Fruit fly (Drosophila melanogaster): ENCODE data around the gene Cdc6.

The Cdc6 gene

dm6 chr3L:8633614-8634325 lies at the start of gene Cdc6:
Gene Cdc6 (minus strand): TSS chr3L:8634069.
- TF ChIP-seq CG9948 (tag; optimal IDR thresholded peaks at IDR 0.05) (no peak), Pif1A (GFP tag; optimal IDR thresholded peaks at IDR 0.05) (no peak), EcR (GFP tag; optimal IDR thresholded peaks at IDR 0.05) (no peak), CG15710 (tag; optimal IDR thresholded peaks at IDR 0.05) (no peak)

- TF ChIP-seq D1 (tag; optimal IDR thresholded peaks at IDR 0.05) (no peak), CG32121 (GFP tag; IDR thresholded peaks at IDR 0.05) (peak; percentile 26; the same call in 1 of the 2 replicates), rn (GFP tag; IDR thresholded peaks at IDR 0.05) (no peak), CG10348 (GFP tag; IDR thresholded peaks at IDR 0.05) (no peak), Pif1B (GFP tag; optimal IDR thresholded peaks at IDR 0.05) (no peak), Ets98B (GFP tag; IDR thresholded peaks at IDR 0.05) (no peak; the same call in 1 of the 2 replicates), CG13204 (GFP tag; optimal IDR thresholded peaks at IDR 0.05) (no peak), CG15710 (tag; optimal IDR thresholded peaks at IDR 0.05) (no peak), CG14655 (GFP tag; optimal IDR thresholded peaks at IDR 0.05) (peak; percentile 8), CG34367 (tag; optimal IDR thresholded peaks at IDR 0.05) (no peak), CG17806 (tag; optimal IDR thresholded peaks at IDR 0.05) (peak; percentile 41), CG8159 (tag; optimal IDR thresholded peaks at IDR 0.05) (peak; percentile 25), fd96Ca (GFP tag; IDR thresholded peaks at IDR 0.05) (no peak), gl (tag; optimal IDR thresholded peaks at IDR 0.05) (no peak), CG8301 (tag; optimal IDR thresholded peaks at IDR 0.05) (no peak), Snoo (tag; optimal IDR thresholded peaks at IDR 0.05) (no peak), CG9948 (tag; optimal IDR thresholded peaks at IDR 0.05) (peak; percentile 15), CG12605 (GFP tag; IDR thresholded peaks at IDR 0.05) (no peak), EcR (GFP tag; optimal IDR thresholded peaks at IDR 0.05) (no peak), CG4496 (GFP tag; IDR thresholded peaks at IDR 0.05) (peak; percentile 48; the same call in 1 of the 3 replicates), Pif1A (GFP tag; optimal IDR thresholded peaks at IDR 0.05) (no peak)
Measured at dm6 chr3L:8682551-8683375, 48.9 kb upstream of the Cdc6 start.

- TF ChIP-seq CG12605 (GFP tag; IDR thresholded peaks at IDR 0.05): no peak
- no peak for TF ChIP-seq CG13204 (GFP tag; optimal IDR thresholded peaks at IDR 0.05)
- TF ChIP-seq rn (GFP tag; IDR thresholded peaks at IDR 0.05): no peak
- no peak for TF ChIP-seq Pif1B (GFP tag; optimal IDR thresholded peaks at IDR 0.05)
- TF ChIP-seq CG8159 (tag; optimal IDR thresholded peaks at IDR 0.05): no peak
- no peak for TF ChIP-seq gl (tag; optimal IDR thresholded peaks at IDR 0.05)
- no peak for TF ChIP-seq Snoo (tag; optimal IDR thresholded peaks at IDR 0.05)
- no peak for TF ChIP-seq Pif1A (GFP tag; optimal IDR thresholded peaks at IDR 0.05)
- TF ChIP-seq CG34367 (tag; optimal IDR thresholded peaks at IDR 0.05): no peak
Measured at dm6 chr3L:8681896-8682550, 48.2 kb upstream of the Cdc6 start.

- TF ChIP-seq Snoo (tag; optimal IDR thresholded peaks at IDR 0.05) (no peak), Ets98B (GFP tag; IDR thresholded peaks at IDR 0.05) (no peak), EcR (GFP tag; optimal IDR thresholded peaks at IDR 0.05) (peak; percentile 8), CG4496 (GFP tag; IDR thresholded peaks at IDR 0.05) (no peak), gl (tag; optimal IDR thresholded peaks at IDR 0.05) (no peak)
Measured at dm6 chr3L:8681271-8681670, 47.4 kb upstream of the Cdc6 start.

- TF ChIP-seq CG4496 (GFP tag; IDR thresholded peaks at IDR 0.05): 0 out of 3 replicates have a peak, but pooled peaks have one; percentile 12
- no peak for TF ChIP-seq CG14655 (GFP tag; optimal IDR thresholded peaks at IDR 0.05)
- no peak for TF ChIP-seq CG12605 (GFP tag; IDR thresholded peaks at IDR 0.05)
- TF ChIP-seq D1 (tag; optimal IDR thresholded peaks at IDR 0.05): no peak
Measured at dm6 chr3L:8680353-8680752, 46.5 kb upstream of the Cdc6 start.

- TF ChIP-seq CG8159 (tag; optimal IDR thresholded peaks at IDR 0.05): no peak
- TF ChIP-seq CG12605 (GFP tag; IDR thresholded peaks at IDR 0.05): no peak
- TF ChIP-seq rn (GFP tag; IDR thresholded peaks at IDR 0.05): no peak
- no peak for TF ChIP-seq gl (tag; optimal IDR thresholded peaks at IDR 0.05)
- TF ChIP-seq D1 (tag; optimal IDR thresholded peaks at IDR 0.05): no peak
- TF ChIP-seq CG34367 (tag; optimal IDR thresholded peaks at IDR 0.05): no peak
- TF ChIP-seq CG13204 (GFP tag; optimal IDR thresholded peaks at IDR 0.05): no peak
- TF ChIP-seq CG8301 (tag; optimal IDR thresholded peaks at IDR 0.05): no peak
- no peak for TF ChIP-seq CG14655 (GFP tag; optimal IDR thresholded peaks at IDR 0.05)
- no peak for TF ChIP-seq Snoo (tag; optimal IDR thresholded peaks at IDR 0.05)
- no peak for TF ChIP-seq CG4496 (GFP tag; IDR thresholded peaks at IDR 0.05)
- TF ChIP-seq CG15710 (tag; optimal IDR thresholded peaks at IDR 0.05): no peak
- TF ChIP-seq Pif1B (GFP tag; optimal IDR thresholded peaks at IDR 0.05): no peak
- no peak for TF ChIP-seq CG32121 (GFP tag; IDR thresholded peaks at IDR 0.05)
- TF ChIP-seq CG10348 (GFP tag; IDR thresholded peaks at IDR 0.05): no peak
Measured at dm6 chr3L:8677774-8678173, 43.9 kb upstream of the Cdc6 start.

All from whole organism, pupa.